Worm (Caenorhabditis elegans): ENCODE measurements around the gene cyc-2.1.

cyc-2.1 gene

DNA sequence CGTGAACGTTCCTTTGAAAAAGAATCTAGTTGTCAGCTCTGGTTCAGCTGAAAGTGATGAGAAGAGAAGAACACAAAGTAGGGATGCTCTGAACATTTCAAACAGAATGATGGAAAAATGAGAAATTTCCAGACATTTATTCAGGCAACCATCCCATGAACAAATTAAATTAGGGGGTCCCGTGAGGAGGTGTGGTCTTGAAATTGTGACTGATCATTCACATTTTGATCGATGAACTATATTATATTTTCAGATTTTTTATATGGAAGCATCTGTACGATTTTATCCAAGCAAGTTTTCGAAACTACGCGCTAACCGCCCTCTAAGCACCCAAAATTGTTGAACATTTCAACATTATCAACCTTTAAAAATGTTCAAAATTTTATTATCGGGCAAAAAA lies 27.2 kb upstream of the cyc-2.1 start, which contains the start of gene R11E3.19:
R11E3.19 (minus strand) TSS at position 101 of the 400 bp plus-strand sequence.
- TF ChIP-seq ceh-28 (tag; optimal IDR thresholded peaks at IDR 0.05) = no peak
- TF ChIP-seq zip-2 (tag; optimal IDR thresholded peaks at IDR 0.05) = no peak
- TF ChIP-seq nhr-25 (tag; optimal IDR thresholded peaks at IDR 0.05; ENCODE audit: borderline replicate concordance, insufficient read depth) = no peak
- TF ChIP-seq hif-1 (tag; optimal IDR thresholded peaks at IDR 0.05) = no peak
- no peak for TF ChIP-seq ceh-62 (tag; optimal IDR thresholded peaks at IDR 0.05)
- no peak for TF ChIP-seq nhr-10 (tag; optimal IDR thresholded peaks at IDR 0.05)
- TF ChIP-seq nhr-28 (tag; optimal IDR thresholded peaks at IDR 0.05) = no peak
- TF ChIP-seq snpc-1.2 (GFP tag; IDR thresholded peaks at IDR 0.05) = no peak

DNA sequence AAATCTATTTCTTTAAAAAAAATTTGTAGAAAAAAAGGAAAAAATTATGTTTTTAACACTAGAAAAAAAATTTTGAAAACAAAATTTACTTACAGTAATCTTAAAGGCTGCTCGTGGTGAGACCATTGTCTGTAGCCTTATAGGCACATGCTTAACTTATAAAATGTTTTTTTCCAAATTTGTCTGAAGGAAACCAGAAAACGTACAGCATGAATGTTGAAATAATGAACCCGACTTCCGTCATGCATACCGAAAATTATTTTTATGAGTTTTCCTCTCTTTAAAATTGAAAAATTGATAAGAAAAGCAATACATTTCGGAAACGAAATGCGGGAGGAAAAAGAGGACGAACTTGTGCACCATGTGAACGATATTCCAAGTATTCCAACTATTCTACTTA lies 23.0 kb upstream of the cyc-2.1 start, which contains the start of gene R11E3.2:
R11E3.2 (plus strand) TSS at position 301 of the 400 bp plus-strand sequence.
- TF ChIP-seq lsy-2 (tag; optimal IDR thresholded peaks at IDR 0.05) (no peak), pqm-1 (tag; optimal IDR thresholded peaks at IDR 0.05) (peak; percentile 28), aha-1 (tag) (no peak), saeg-2 (GFP tag; IDR thresholded peaks at IDR 0.05) (no peak), zip-11 (GFP tag; IDR thresholded peaks at IDR 0.05) (no peak), ctbp-1 (GFP tag; IDR thresholded peaks at IDR 0.05) (no peak), F10B5.3 (tag; optimal IDR thresholded peaks at IDR 0.05) (no peak), nhr-102 (tag; optimal IDR thresholded peaks at IDR 0.05) (no peak)

DNA sequence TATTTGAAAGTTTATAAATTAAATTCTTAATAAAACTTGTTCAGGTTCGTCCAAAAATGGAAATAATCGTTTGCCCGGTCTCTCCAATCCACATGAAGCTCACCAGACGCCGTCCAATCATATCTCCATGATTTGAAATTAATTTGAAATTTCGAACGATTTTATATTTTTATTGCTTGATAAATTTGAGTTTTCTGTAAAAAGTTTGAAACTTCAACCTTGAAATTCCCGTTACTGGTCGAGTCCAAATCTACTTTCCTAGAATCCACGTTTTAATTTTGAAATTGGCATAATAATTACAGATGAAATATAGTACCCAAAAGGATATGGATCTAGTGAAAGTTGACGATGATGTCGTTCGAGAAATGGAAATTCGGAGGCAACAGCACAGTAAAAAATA lies 15.6 kb upstream of the cyc-2.1 start, which contains the start of gene npp-26:
npp-26 (plus strand) TSS at position 301 of the 400 bp plus-strand sequence.
- TF ChIP-seq F26F4.8 (GFP tag; conservative IDR thresholded peaks at IDR 0.05) (no peak), dmd-6 (GFP tag; IDR thresholded peaks at IDR 0.05) (no peak), unc-62 (GFP tag; optimal IDR thresholded peaks at IDR 0.05 in 1 of 2) (peak in 1 of 2 experiments; percentile 14), unc-62 (tag; optimal IDR thresholded peaks at IDR 0.05) (no peak), duxl-1 (tag; optimal IDR thresholded peaks at IDR 0.05; ENCODE audit: poor library complexity) (no peak)

- TF ChIP-seq rbr-2 (tag; optimal IDR thresholded peaks at IDR 0.05) = no peak
- no peak for TF ChIP-seq unc-39 (tag; optimal IDR thresholded peaks at IDR 0.05)
- no peak for TF ChIP-seq tra-1 (GFP tag; IDR thresholded peaks at IDR 0.05)
- TF ChIP-seq snpc-1.2 (GFP tag; IDR thresholded peaks at IDR 0.05) = no peak
- no peak for TF ChIP-seq jun-1 (tag; optimal IDR thresholded peaks at IDR 0.05)
- no peak for TF ChIP-seq nhr-77 (tag; optimal IDR thresholded peaks at IDR 0.05)
- TF ChIP-seq dmd-8 (GFP tag; IDR thresholded peaks at IDR 0.05) = no peak
- TF ChIP-seq mes-2 (tag; optimal IDR thresholded peaks at IDR 0.05; ENCODE audit: poor library complexity, severe bottlenecking) = no peak
Observed at ce11 chrIV:4763844-4764243, 15.0 kb upstream of the cyc-2.1 start, which contains the start of gene Y17G9B.2. Gene Y17G9B.2 (plus strand): TSS chrIV:4764144.

- 0 out of 2 replicates have a peak, but pooled peaks have one; percentile 34 for TF ChIP-seq snpc-1.2 (GFP tag; IDR thresholded peaks at IDR 0.05)
- peak; percentile 83 for TF ChIP-seq lin-38 (GFP tag; IDR thresholded peaks at IDR 0.05)
Observed at ce11 chrIV:4762990-4763545, 14.3 kb upstream of the cyc-2.1 start.

DNA sequence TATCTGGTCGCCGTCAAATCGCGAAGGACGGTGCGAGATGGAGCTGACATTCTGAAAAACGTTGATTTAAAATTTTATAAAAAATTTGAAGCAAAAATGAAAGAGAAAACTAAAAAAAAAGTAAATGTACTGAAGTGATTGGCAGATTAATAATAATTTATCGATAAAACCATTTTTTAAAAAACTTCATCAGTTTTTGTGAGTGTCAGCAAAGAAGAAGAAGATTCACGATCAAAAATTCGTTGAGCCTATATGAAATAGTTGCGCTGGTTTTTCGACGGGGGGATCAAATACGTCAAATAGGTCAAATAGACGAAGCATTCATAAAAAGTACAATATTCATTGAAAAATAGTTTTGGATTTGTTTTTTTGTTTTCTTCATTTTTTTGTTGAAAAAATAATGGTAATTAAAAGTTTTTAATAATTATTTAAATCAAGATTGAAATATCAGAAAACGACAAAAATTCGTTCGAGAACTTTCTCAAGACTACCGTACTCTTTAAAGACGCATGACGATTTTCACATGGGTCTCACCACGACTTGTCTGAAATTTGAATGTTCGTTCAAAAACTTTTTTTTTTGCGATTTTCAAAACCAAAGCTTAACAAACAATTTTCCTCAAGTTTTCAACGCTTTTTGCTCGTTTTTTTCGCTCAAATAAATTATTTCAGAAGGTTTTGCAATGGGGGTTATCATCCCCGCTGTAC lies 11.7 kb upstream of the cyc-2.1 start, which contains the start of the genes memi-1 and cyp-31A3:
memi-1 (minus strand) TSS at position 51 of the 707 bp plus-strand sequence.
cyp-31A3 (plus strand) TSS at position 672 of the 707 bp plus-strand sequence.
- TF ChIP-seq madf-5 (GFP tag; IDR thresholded peaks at IDR 0.05) = no peak
- peak; percentile 61 for TF ChIP-seq lin-38 (GFP tag; IDR thresholded peaks at IDR 0.05)
- peak; percentile 2 for TF ChIP-seq unc-130 (GFP tag; optimal IDR thresholded peaks at IDR 0.05)
- TF ChIP-seq snpc-1.2 (GFP tag; IDR thresholded peaks at IDR 0.05) = peak; percentile 86
- TF ChIP-seq ceh-82 (tag; optimal IDR thresholded peaks at IDR 0.05) = no peak
- TF ChIP-seq lsy-2 (tag; optimal IDR thresholded peaks at IDR 0.05) = peak in 1 of 2 experiments; percentile 25
- TF ChIP-seq F49E8.2 (tag; optimal IDR thresholded peaks at IDR 0.05; ENCODE audit: borderline replicate concordance) = peak; percentile 77

Measured in whole organism, L4 larva.